Fruit fly (Drosophila melanogaster) Kc167 (cell line): ENCODE data around the gene grsm.

Experiments used
- Myc ChIP-seq: fragments of >200 bp; optimal IDR thresholded peaks from 2 replicates; lab custom pipeline; 2017; ENCODE audit warnings: missing external identifiers
- insv ChIP-seq: fragments of >200 bp; optimal IDR thresholded peaks from 3 replicates; lab custom pipeline; 2018; ENCODE audit warnings: missing external identifiers

DNA sequence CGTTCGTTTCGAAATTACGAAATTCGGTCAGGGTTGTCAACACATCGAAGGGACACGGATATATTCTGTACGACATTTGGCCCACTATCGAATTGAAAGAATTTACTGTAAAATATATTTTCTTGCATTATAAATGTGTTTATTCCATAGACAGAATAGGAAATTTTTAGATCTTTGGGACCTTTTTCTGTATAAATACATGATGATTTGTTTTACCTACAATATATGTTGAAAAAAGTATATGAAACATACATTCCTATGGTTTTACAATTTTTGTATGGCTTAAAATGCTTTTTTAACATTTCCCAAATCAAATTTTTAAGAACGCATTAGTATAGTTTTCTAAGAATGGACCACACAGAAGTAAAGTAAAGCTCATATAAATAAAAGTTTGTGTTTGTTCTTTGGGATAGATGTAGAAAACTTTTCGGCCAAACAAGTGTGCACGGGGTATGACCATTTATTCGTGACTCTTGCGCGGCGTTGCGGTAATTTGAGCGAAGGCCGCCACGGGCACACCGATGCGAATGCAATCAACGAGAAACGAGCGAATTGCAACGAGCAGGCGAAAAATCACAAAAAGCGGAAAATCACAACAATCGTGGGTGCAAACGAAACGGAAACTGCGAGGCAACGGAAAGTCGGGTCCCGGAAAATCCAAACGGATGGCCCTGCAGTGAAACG lies 30.2 kb upstream of the grsm start, which contains the start of the genes CG17327, CG44194 and CG7518:
- TF ChIP-seq insv (lab: Kevin White, UChicago) (no peak), Myc (lab: Kevin White, UChicago) (no peak)
